Fruit fly (Drosophila melanogaster) Kc167 (cell line): ENCODE measurements around the gene eIF3d1.

Experiments used
- Myc ChIP-seq: fragments of >200 bp; optimal IDR thresholded peaks from 2 replicates; lab custom pipeline; 2017; ENCODE audit warnings: missing external identifiers
- psq ChIP-seq: fragments of >200 bp; optimal IDR thresholded peaks from 2 replicates; lab custom pipeline; 2017; ENCODE audit warnings: missing external identifiers

DNA sequence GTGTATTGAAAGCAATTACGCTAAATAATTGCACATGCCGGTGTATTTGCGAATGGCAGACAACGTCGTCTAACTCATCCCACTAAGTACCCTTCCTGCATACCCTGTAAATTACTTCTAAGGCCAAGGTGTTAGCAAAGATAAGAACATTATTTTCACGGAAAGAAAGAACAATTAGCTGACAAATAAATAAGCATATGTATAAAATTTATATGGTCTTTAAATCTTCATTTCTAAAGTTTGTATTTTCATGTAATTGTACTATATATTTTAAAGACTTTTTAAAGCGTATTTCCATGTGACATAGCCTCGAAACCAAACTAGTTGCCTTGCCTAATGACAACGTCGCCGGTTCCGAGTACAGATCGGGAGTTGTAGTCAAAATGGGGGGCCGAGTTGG is 42.6 kb upstream of the eIF3d1 start:
- no peak for TF ChIP-seq psq (lab: Kevin White, UChicago)
- no peak for TF ChIP-seq Myc (lab: Kevin White, UChicago)
